Fruit fly (Drosophila melanogaster) whole organism, adult: ENCODE data around the gene AlaRS-m.
A peak's percentile ranks its signal among the peaks of the same experiment; 100 is the strongest.

ENCODE experiments used
- CG11617 ChIP-seq: fragments of 200-800 bp; sonication (Bioruptor generic); optimal IDR thresholded peaks from 2 replicates; lab custom pipeline; 2017; ENCODE audit warnings: mild to moderate bottlenecking, missing biosample characterization, missing genetic modification reagents, missing genetic modification characterization
- CG12768 ChIP-seq: fragments of 200-800 bp; sonication (Bioruptor generic); optimal IDR thresholded peaks from 2 replicates; lab custom pipeline; 2017; ENCODE audit warnings: missing biosample characterization, missing genetic modification characterization, mild to moderate bottlenecking, moderate library complexity, missing genetic modification reagents
- CG14711 ChIP-seq: fragments of 200-800 bp; sonication (Bioruptor generic); optimal IDR thresholded peaks from 2 replicates; lab custom pipeline; 2018; ENCODE audit warnings: missing biosample characterization, mild to moderate bottlenecking, missing genetic modification characterization, moderate library complexity
- CG1620 ChIP-seq: fragments of 200-800 bp; sonication (Bioruptor generic); optimal IDR thresholded peaks from 2 replicates; lab custom pipeline; 2016; ENCODE audit warnings: missing biosample characterization, missing genetic modification characterization
- CG33017 ChIP-seq: fragments of 200-800 bp; sonication (Bioruptor generic); optimal IDR thresholded peaks from 2 replicates; lab custom pipeline; 2018; ENCODE audit warnings: missing biosample characterization, mild to moderate bottlenecking, missing genetic modification characterization, moderate library complexity
- CG5204 ChIP-seq: fragments of 200-800 bp; sonication (Bioruptor generic); optimal IDR thresholded peaks from 2 replicates; lab custom pipeline; 2016; ENCODE audit warnings: missing biosample characterization, missing genetic modification characterization
- CG7045 ChIP-seq: fragments of 200-800 bp; sonication (Bioruptor generic); optimal IDR thresholded peaks from 2 replicates; lab custom pipeline; 2017; ENCODE audit warnings: missing biosample characterization, mild to moderate bottlenecking, missing genetic modification characterization
- CG7101 ChIP-seq: fragments of 200-800 bp; sonication (Bioruptor generic); optimal IDR thresholded peaks from 2 replicates; lab custom pipeline; 2018; ENCODE audit warnings: missing biosample characterization, mild to moderate bottlenecking, missing genetic modification characterization, moderate library complexity
- Clk ChIP-seq: fragments of 200-800 bp; sonication (Bioruptor generic); optimal IDR thresholded peaks from 2 replicates; lab custom pipeline; 2017; ENCODE audit warnings: missing biosample characterization, missing genetic modification characterization
- Crg-1 ChIP-seq: fragments of 200-800 bp; sonication (Bioruptor generic); optimal IDR thresholded peaks from 2 replicates; lab custom pipeline; 2016; ENCODE audit warnings: missing biosample characterization, missing genetic modification characterization
- Hr96 ChIP-seq: fragments of 200-800 bp; sonication (Bioruptor generic); optimal IDR thresholded peaks from 2 replicates; lab custom pipeline; 2016; ENCODE audit warnings: missing biosample characterization, missing genetic modification characterization
- Mnt ChIP-seq: fragments of 200-800 bp; sonication (Bioruptor generic); optimal IDR thresholded peaks from 2 replicates; lab custom pipeline; 2016; ENCODE audit warnings: missing biosample characterization, mild to moderate bottlenecking, missing genetic modification characterization
- bab1 ChIP-seq: fragments of 200-800 bp; sonication (Bioruptor generic); optimal IDR thresholded peaks from 3 replicates; lab custom pipeline; 2019; ENCODE audit warnings: missing biosample characterization, mild to moderate bottlenecking, missing genetic modification characterization, moderate library complexity
- cic ChIP-seq: fragments of 200-800 bp; sonication (Bioruptor generic); optimal IDR thresholded peaks from 2 replicates; lab custom pipeline; 2017; ENCODE audit warnings: missing biosample characterization, mild to moderate bottlenecking, missing genetic modification characterization, moderate library complexity
- cnc ChIP-seq, 2 experiments: fragments of >200 bp; optimal IDR thresholded peaks; 2 replicates each; lab custom pipeline; 2017
- kay ChIP-seq: fragments of 200-800 bp; sonication (Bioruptor generic); peaks from one replicate; lab custom pipeline; 2016; ENCODE audit warnings: missing biosample characterization, missing genetic modification characterization, borderline replicate concordance
- ovo ChIP-seq: fragments of 200-800 bp; sonication (Bioruptor generic); optimal IDR thresholded peaks from 2 replicates; lab custom pipeline; 2016; ENCODE audit warnings: missing biosample characterization, missing genetic modification characterization
- pad ChIP-seq: fragments of 200-800 bp; sonication (Bioruptor generic); optimal IDR thresholded peaks from 3 replicates; lab custom pipeline; 2017; ENCODE audit warnings: missing biosample characterization, missing genetic modification characterization, mild to moderate bottlenecking, moderate library complexity, missing genetic modification reagents
- tj ChIP-seq: fragments of 200-800 bp; sonication (Bioruptor generic); optimal IDR thresholded peaks from 3 replicates; lab custom pipeline; 2017; ENCODE audit warnings: missing biosample characterization, mild to moderate bottlenecking, missing genetic modification characterization, moderate library complexity
- toe ChIP-seq: fragments of 200-800 bp; sonication (Bioruptor generic); optimal IDR thresholded peaks from 2 replicates; lab custom pipeline; 2016; ENCODE audit warnings: missing biosample characterization, missing genetic modification characterization

Gene AlaRS-m

dm6 chr3L:5130508-5130907 is 15.4 kb upstream of the AlaRS-m start:
- TF ChIP-seq CG7045 (GFP tag; lab: Kevin White, UChicago) (no peak), pad (GFP tag; lab: Kevin White, UChicago) (no peak), bab1 (GFP tag; lab: Kevin White, UChicago) (no peak), toe (no peak), Crg-1 (GFP tag; lab: Kevin White, UChicago) (no peak), CG12768 (no peak), cic (GFP tag; lab: Kevin White, UChicago) (no peak), Mnt (GFP tag; lab: Kevin White, UChicago) (no peak), kay (no peak), Clk (GFP tag; lab: Kevin White, UChicago) (no peak), CG7101 (tag; lab: Kevin White, UChicago) (no peak), cnc (optimal IDR thresholded peaks at IDR 0.05; lab: Kevin White, UChicago) (no peak), tj (no peak)

dm6 chr3L:5131245-5131644 is 14.7 kb upstream of the AlaRS-m start, which contains the start of gene CG15212:
CG15212 (plus strand) TSS chr3L:5131545.
- no peak for TF ChIP-seq cic (GFP tag; lab: Kevin White, UChicago)
- TF ChIP-seq Crg-1 (GFP tag; lab: Kevin White, UChicago) = no peak
- TF ChIP-seq tj = no peak
- no peak for TF ChIP-seq CG7101 (tag; lab: Kevin White, UChicago)
- TF ChIP-seq pad (GFP tag; lab: Kevin White, UChicago) = no peak
- TF ChIP-seq cnc (optimal IDR thresholded peaks at IDR 0.05; lab: Kevin White, UChicago) = no peak
- no peak for TF ChIP-seq CG33017
- TF ChIP-seq ovo = no peak
- TF ChIP-seq CG7045 (GFP tag; lab: Kevin White, UChicago) = no peak
- no peak for TF ChIP-seq toe
- no peak for TF ChIP-seq CG1620
- no peak for TF ChIP-seq CG14711 (tag; lab: Kevin White, UChicago)
- no peak for TF ChIP-seq CG12768
- TF ChIP-seq bab1 (GFP tag; lab: Kevin White, UChicago) = no peak
- TF ChIP-seq CG11617 (GFP tag; lab: Kevin White, UChicago) = no peak
- TF ChIP-seq kay = no peak
- no peak for TF ChIP-seq Clk (GFP tag; lab: Kevin White, UChicago)
- TF ChIP-seq CG5204 (GFP tag; lab: Kevin White, UChicago) = no peak
- TF ChIP-seq Mnt (GFP tag; lab: Kevin White, UChicago) = no peak

- TF ChIP-seq pad (GFP tag; lab: Kevin White, UChicago) (no peak), CG14711 (tag; lab: Kevin White, UChicago) (no peak), Hr96 (GFP tag; lab: Kevin White, UChicago) (no peak), CG7045 (GFP tag; lab: Kevin White, UChicago) (no peak), bab1 (GFP tag; lab: Kevin White, UChicago) (no peak), CG33017 (no peak), cic (GFP tag; lab: Kevin White, UChicago) (no peak), Crg-1 (GFP tag; lab: Kevin White, UChicago) (no peak), CG11617 (GFP tag; lab: Kevin White, UChicago) (no peak)
Observed at dm6 chr3L:5132966-5133365, 12.9 kb upstream of the AlaRS-m start, which contains the start of gene CG15213. CG15213 (minus strand) TSS chr3L:5133220.

- TF ChIP-seq CG33017 = no peak
- no peak for TF ChIP-seq CG7101 (tag; lab: Kevin White, UChicago)
- TF ChIP-seq bab1 (GFP tag; lab: Kevin White, UChicago) = peak; percentile 33
- peak; percentile 4 for TF ChIP-seq CG14711 (tag; lab: Kevin White, UChicago)
- no peak for TF ChIP-seq Clk (GFP tag; lab: Kevin White, UChicago)
- peak; percentile 82 for TF ChIP-seq kay
- TF ChIP-seq tj = peak; percentile 6
- no peak for TF ChIP-seq CG5204 (GFP tag; lab: Kevin White, UChicago)
- peak; percentile 35 for TF ChIP-seq cic (GFP tag; lab: Kevin White, UChicago)
- TF ChIP-seq cnc (optimal IDR thresholded peaks at IDR 0.05; lab: Kevin White, UChicago) = no peak
- TF ChIP-seq toe = peak; percentile 47
- no peak for TF ChIP-seq ovo
Observed at dm6 chr3L:5133704-5134430, 12.0 kb upstream of the AlaRS-m start, which contains the start of gene Yod1. Yod1 (plus strand) TSS chr3L:5133871.

- TF ChIP-seq cic (GFP tag; lab: Kevin White, UChicago) (no peak), Mnt (GFP tag; lab: Kevin White, UChicago) (peak; percentile 73), CG1620 (no peak), bab1 (GFP tag; lab: Kevin White, UChicago) (peak; percentile 30), CG11617 (GFP tag; lab: Kevin White, UChicago) (peak; percentile 10), Clk (GFP tag; lab: Kevin White, UChicago) (no peak)
Observed at dm6 chr3L:5136123-5136522, 9.8 kb upstream of the AlaRS-m start, which contains the start of the genes CG10674 and CG4611. CG10674 (minus strand) TSS chr3L:5136292. CG4611 (plus strand) TSS chr3L:5136376.

- no peak for TF ChIP-seq kay
- no peak for TF ChIP-seq cnc (optimal IDR thresholded peaks at IDR 0.05; lab: Kevin White, UChicago)
- TF ChIP-seq tj = peak; percentile 96
- TF ChIP-seq Clk (GFP tag; lab: Kevin White, UChicago) = peak; percentile 100
- TF ChIP-seq cic (GFP tag; lab: Kevin White, UChicago) = peak; percentile 93
- TF ChIP-seq CG5204 (GFP tag; lab: Kevin White, UChicago) = peak; percentile 100
- TF ChIP-seq CG12768 = peak; percentile 100
- peak; percentile 99 for TF ChIP-seq CG11617 (GFP tag; lab: Kevin White, UChicago)
- TF ChIP-seq bab1 (GFP tag; lab: Kevin White, UChicago) = peak; percentile 100
- TF ChIP-seq Crg-1 (GFP tag; lab: Kevin White, UChicago) = peak; percentile 100
- peak; percentile 100 for TF ChIP-seq Hr96 (GFP tag; lab: Kevin White, UChicago)
- TF ChIP-seq CG33017 = peak; percentile 100
- TF ChIP-seq Mnt (GFP tag; lab: Kevin White, UChicago) = peak; percentile 99
- TF ChIP-seq CG7045 (GFP tag; lab: Kevin White, UChicago) = peak; percentile 100
- TF ChIP-seq ovo = peak; percentile 99
- peak; percentile 99 for TF ChIP-seq CG14711 (tag; lab: Kevin White, UChicago)
- peak; percentile 100 for TF ChIP-seq CG1620
- TF ChIP-seq CG7101 (tag; lab: Kevin White, UChicago) = peak; percentile 100
- peak; percentile 96 for TF ChIP-seq pad (GFP tag; lab: Kevin White, UChicago)
- peak; percentile 100 for TF ChIP-seq toe
Observed at dm6 chr3L:5139312-5139711, 6.6 kb upstream of the AlaRS-m start, which contains the start of the genes Tcs5 and CHMP2B. Tcs5 (minus strand) TSS chr3L:5139395. CHMP2B (plus strand) TSS chr3L:5139619.
